Worm (Caenorhabditis elegans): ENCODE measurements around the gene nxf-1.

- no peak for TF ChIP-seq him-1 (tag; optimal IDR thresholded peaks at IDR 0.05)
- TF ChIP-seq W03F9.2 (tag; optimal IDR thresholded peaks at IDR 0.05), result no peak
- TF ChIP-seq dao-5 (tag; optimal IDR thresholded peaks at IDR 0.05), result no peak
Observed at ce11 chrV:14456626-14457025, 41.8 kb upstream of the nxf-1 start, which contains the start of gene bmk-1.

All from whole organism, L4/young adult.